Fruit fly (Drosophila melanogaster) whole organism, prepupa: ENCODE measurements around the gene Oatp26F.

Experiments
- CG11762 ChIP-seq: fragments of 200-800 bp; sonication (Bioruptor generic); optimal IDR thresholded peaks from 3 replicates; lab custom pipeline; 2016; ENCODE audit warnings: missing biosample characterization, missing genetic modification characterization; ENCODE audit not compliant: insufficient read depth
- CG11902 ChIP-seq: fragments of 200-800 bp; sonication (Bioruptor generic); optimal IDR thresholded peaks from 3 replicates; lab custom pipeline; 2016; ENCODE audit warnings: missing biosample characterization, missing genetic modification characterization
- CG32006 ChIP-seq: fragments of 200-800 bp; sonication (Bioruptor generic); optimal IDR thresholded peaks from 3 replicates; lab custom pipeline; 2017; ENCODE audit warnings: missing biosample characterization, mild to moderate bottlenecking, missing genetic modification characterization
- CG4318 ChIP-seq: fragments of 200-800 bp; sonication (Bioruptor generic); optimal IDR thresholded peaks from 3 replicates; lab custom pipeline; 2017; ENCODE audit warnings: missing biosample characterization, mild to moderate bottlenecking, missing genetic modification characterization
- CG6276 ChIP-seq: fragments of 200-800 bp; sonication (Bioruptor generic); optimal IDR thresholded peaks from 2 replicates; lab custom pipeline; 2017; ENCODE audit warnings: missing biosample characterization, mild to moderate bottlenecking, missing genetic modification characterization
- CG6792 ChIP-seq: fragments of 200-800 bp; sonication (Bioruptor generic); optimal IDR thresholded peaks from 3 replicates; lab custom pipeline; 2016; ENCODE audit warnings: missing biosample characterization, missing genetic modification characterization
- CG6808 ChIP-seq: fragments of 200-800 bp; sonication (Bioruptor generic); optimal IDR thresholded peaks from 3 replicates; lab custom pipeline; 2017; ENCODE audit warnings: missing biosample characterization, missing genetic modification characterization, mild to moderate bottlenecking, moderate library complexity, missing genetic modification reagents
- CG7368 ChIP-seq: fragments of 200-800 bp; sonication (Bioruptor generic); optimal IDR thresholded peaks from 3 replicates; lab custom pipeline; 2016; ENCODE audit warnings: missing biosample characterization, missing genetic modification characterization
- CG8319 ChIP-seq: fragments of 200-800 bp; sonication (Bioruptor generic); optimal IDR thresholded peaks from 3 replicates; lab custom pipeline; 2016; ENCODE audit warnings: missing biosample characterization, missing genetic modification characterization
- CG9139 ChIP-seq: fragments of 200-800 bp; sonication (Bioruptor generic); optimal IDR thresholded peaks from 3 replicates; lab custom pipeline; 2017; ENCODE audit warnings: missing biosample characterization, mild to moderate bottlenecking, missing genetic modification characterization
- Eip93F ChIP-seq: fragments of 200-800 bp; sonication (Bioruptor generic); optimal IDR thresholded peaks from 2 replicates; lab custom pipeline; 2016; ENCODE audit warnings: missing biosample characterization, mild to moderate bottlenecking, missing genetic modification characterization
- Ets96B ChIP-seq: fragments of 200-800 bp; optimal IDR thresholded peaks from 2 replicates; lab custom pipeline; 2019; ENCODE audit warnings: missing biosample characterization, mild to moderate bottlenecking, missing genetic modification characterization, moderate library complexity
- Hr4 ChIP-seq: fragments of 200-800 bp; sonication (Bioruptor generic); optimal IDR thresholded peaks from 3 replicates; lab custom pipeline; 2016; ENCODE audit warnings: missing biosample characterization, missing genetic modification characterization
- Lpt ChIP-seq: fragments of 200-800 bp; sonication (Bioruptor generic); optimal IDR thresholded peaks from 3 replicates; lab custom pipeline; 2016; ENCODE audit warnings: missing biosample characterization, missing genetic modification characterization
- Met ChIP-seq: fragments of 200-800 bp; sonication (Bioruptor generic); optimal IDR thresholded peaks from 3 replicates; lab custom pipeline; 2016; ENCODE audit warnings: missing biosample characterization, missing genetic modification characterization
- OdsH ChIP-seq: fragments of 200-800 bp; sonication (Bioruptor generic); optimal IDR thresholded peaks from 3 replicates; lab custom pipeline; 2016; ENCODE audit warnings: missing biosample characterization, missing genetic modification characterization
- Smox ChIP-seq: fragments of 200-800 bp; sonication (Bioruptor generic); optimal IDR thresholded peaks from 3 replicates; lab custom pipeline; 2016; ENCODE audit warnings: missing biosample characterization, missing genetic modification characterization
- Sox14 ChIP-seq: fragments of 200-800 bp; sonication (Bioruptor generic); optimal IDR thresholded peaks from 3 replicates; lab custom pipeline; 2016; ENCODE audit warnings: missing biosample characterization, missing genetic modification characterization
- achi ChIP-seq: fragments of 200-800 bp; sonication (Bioruptor generic); optimal IDR thresholded peaks from 3 replicates; lab custom pipeline; 2016; ENCODE audit warnings: missing biosample characterization, missing genetic modification characterization
- cyc ChIP-seq: fragments of 200-800 bp; sonication (Bioruptor generic); optimal IDR thresholded peaks from 3 replicates; lab custom pipeline; 2016; ENCODE audit warnings: missing biosample characterization, missing genetic modification characterization
- dac ChIP-seq: fragments of 200-800 bp; sonication (Bioruptor generic); optimal IDR thresholded peaks from 2 replicates; lab custom pipeline; 2017; ENCODE audit warnings: missing biosample characterization, mild to moderate bottlenecking, missing genetic modification characterization
- dsx ChIP-seq: fragments of 200-800 bp; optimal IDR thresholded peaks from 3 replicates; lab custom pipeline; 2019; ENCODE audit warnings: missing biosample characterization, mild to moderate bottlenecking, missing genetic modification characterization, moderate library complexity; ENCODE audit not compliant: poor library complexity, severe bottlenecking
- eg ChIP-seq: fragments of 200-800 bp; sonication (Bioruptor generic); IDR thresholded peaks from 3 replicates; pipeline ENCODE4 v1.3.6; 2022; ENCODE audit warnings: missing biosample characterization, missing genetic modification characterization
- esn ChIP-seq: fragments of 200-800 bp; sonication (Bioruptor generic); optimal IDR thresholded peaks from 2 replicates; lab custom pipeline; 2016; ENCODE audit warnings: missing biosample characterization, mild to moderate bottlenecking, missing genetic modification characterization, moderate library complexity
- fd59A ChIP-seq: fragments of 200-800 bp; sonication (Bioruptor generic); optimal IDR thresholded peaks from 2 replicates; lab custom pipeline; 2017; ENCODE audit warnings: missing biosample characterization, mild to moderate bottlenecking, missing genetic modification characterization, missing genetic modification reagents
- fd85E ChIP-seq: fragments of 200-800 bp; sonication (Bioruptor generic); optimal IDR thresholded peaks from 3 replicates; lab custom pipeline; 2016; ENCODE audit warnings: missing biosample characterization, missing genetic modification characterization
- fkh ChIP-seq: fragments of 200-800 bp; sonication (Bioruptor generic); optimal IDR thresholded peaks from 3 replicates; lab custom pipeline; 2017; ENCODE audit warnings: missing biosample characterization, mild to moderate bottlenecking, missing genetic modification characterization, moderate library complexity
- lz ChIP-seq: fragments of 200-800 bp; sonication (Bioruptor generic); optimal IDR thresholded peaks from 3 replicates; lab custom pipeline; 2016; ENCODE audit warnings: missing biosample characterization, missing genetic modification characterization
- salr ChIP-seq, 2 experiments: fragments of 200-800 bp; sonication (Bioruptor generic); optimal IDR thresholded peaks; 3 replicates each; lab custom pipeline; 2016 to 2018; ENCODE audit warnings: missing biosample characterization in 2 of 2, missing genetic modification characterization in 2 of 2, mild to moderate bottlenecking in 1 of 2
- svp ChIP-seq: fragments of 200-800 bp; sonication (Bioruptor generic); peaks from one replicate; lab custom pipeline; 2016; ENCODE audit warnings: missing biosample characterization, missing genetic modification characterization
- topi ChIP-seq: fragments of 200-800 bp; sonication (Bioruptor generic); optimal IDR thresholded peaks from 3 replicates; lab custom pipeline; 2016; ENCODE audit warnings: missing biosample characterization, missing genetic modification characterization
- vri ChIP-seq: fragments of 200-800 bp; sonication (Bioruptor generic); optimal IDR thresholded peaks from 3 replicates; lab custom pipeline; 2016; ENCODE audit warnings: missing biosample characterization, mild to moderate bottlenecking, missing genetic modification characterization

Gene Oatp26F

dm6 chr2L:6643218-6643756, 11.1 kb upstream of the Oatp26F start:
- TF ChIP-seq fkh (GFP tag; lab: Kevin White, UChicago) (peak; percentile 81), salr (GFP tag; optimal IDR thresholded peaks at IDR 0.05; lab: Kevin White, UChicago) (no peak), Hr4 (GFP tag; lab: Kevin White, UChicago) (no peak), Met (no peak), lz (GFP tag; lab: Kevin White, UChicago) (no peak), Ets96B (tag; lab: Kevin White, UChicago) (no peak), vri (GFP tag; lab: Kevin White, UChicago) (peak; percentile 39), Eip93F (GFP tag; lab: Kevin White, UChicago) (peak; percentile 14), topi (no peak), CG6276 (GFP tag; lab: Kevin White, UChicago) (no peak), CG11902 (GFP tag; lab: Kevin White, UChicago) (no peak), svp (GFP tag; lab: Kevin White, UChicago) (peak; percentile 42), Lpt (GFP tag; lab: Kevin White, UChicago) (no peak), esn (GFP tag; lab: Kevin White, UChicago) (peak; percentile 9), CG6792 (GFP tag; lab: Kevin White, UChicago) (no peak)
- TF ChIP-seq, all 60 proteins: peak for 5

- no peak for TF ChIP-seq dac (GFP tag; lab: Kevin White, UChicago)
- TF ChIP-seq vri (GFP tag; lab: Kevin White, UChicago): peak; percentile 72
These were observed 9.5 kb downstream of the Oatp26F start, which contains the start of gene CG34345 for dm6 chr2L:6622642-6623162. Gene CG34345 (plus strand): TSS chr2L:6623112.

dm6 chr2L:6622031-6622430, 10.2 kb downstream of the Oatp26F start:
- TF ChIP-seq dsx (no peak), Smox (GFP tag; lab: Kevin White, UChicago) (no peak), fd59A (GFP tag; lab: Kevin White, UChicago) (no peak), CG32006 (GFP tag; lab: Kevin White, UChicago) (no peak), Sox14 (GFP tag; lab: Kevin White, UChicago) (no peak), cyc (no peak), achi (no peak), CG7368 (GFP tag; lab: Kevin White, UChicago) (no peak), CG4318 (GFP tag; lab: Kevin White, UChicago) (no peak)

- no peak for TF ChIP-seq CG6808
These were observed 10.6 kb downstream of the Oatp26F start, which contains the start of gene DIP-iota for dm6 chr2L:6621600-6621999. Gene DIP-iota (minus strand): TSS chr2L:6621700.

- peak; percentile 36 for TF ChIP-seq svp (GFP tag; lab: Kevin White, UChicago)
- TF ChIP-seq topi: no peak
These were observed 17.8 kb downstream of the Oatp26F start for dm6 chr2L:6614229-6614935.

- TF ChIP-seq CG9139 (no peak), CG8319 (no peak), CG11762 (no peak), eg (GFP tag; lab: Robert Waterston, UW) (no peak), fd85E (GFP tag; lab: Kevin White, UChicago) (no peak), OdsH (GFP tag; lab: Kevin White, UChicago) (no peak)
- TF ChIP-seq, all 60 proteins: peak for 0
These were observed 19.1 kb downstream of the Oatp26F start for dm6 chr2L:6613156-6613555.
